Fruit fly (Drosophila melanogaster) whole organism: ENCODE measurements around the gene Ccp84Ag.

Experiments
- CG8478 ChIP-seq: fragments of >200 bp; optimal IDR thresholded peaks from 2 replicates; lab custom pipeline; 2018; ENCODE audit warnings: inconsistent platforms
- pan ChIP-seq: fragments of >200 bp; optimal IDR thresholded peaks from 2 replicates; lab custom pipeline; 2017

DNA sequence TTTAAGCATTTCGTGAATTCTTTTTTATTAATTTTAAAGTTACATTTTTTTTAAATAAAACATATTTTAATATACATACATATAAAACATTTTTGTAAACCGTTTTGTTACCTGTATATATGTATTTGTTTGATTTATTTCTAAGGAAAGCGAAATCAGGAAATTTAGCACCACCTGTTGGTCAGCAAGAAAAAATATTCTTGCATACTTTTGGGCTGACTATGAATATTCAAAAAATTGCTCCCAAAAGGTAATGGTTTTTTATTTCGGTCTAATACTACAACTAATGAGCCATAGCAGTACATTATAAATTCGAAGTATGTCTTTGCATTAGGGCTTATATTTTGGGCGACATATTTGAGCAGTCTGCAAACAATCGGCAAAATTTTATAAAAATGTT is 2.9 kb upstream of the Ccp84Ag start:
- TF ChIP-seq CG8478 (lab: Kevin White, UChicago) (no peak), pan (lab: Kevin White, UChicago) (no peak)
